Worm (Caenorhabditis elegans) whole organism, early embryonic: Measurements from ENCODE around the gene Y50D4C.5.
A peak's percentile ranks its signal among the peaks of the same experiment; 100 is the strongest.

Experiments
- B0310.2 ChIP-seq: sonication (generic microtip); optimal IDR thresholded peaks from 2 replicates; lab custom pipeline; 2016; ENCODE audit warnings: mild to moderate bottlenecking, missing genetic modification characterization, missing compliant biosample characterization
- F13C5.2 ChIP-seq: sonication (generic microtip); optimal IDR thresholded peaks from 2 replicates; lab custom pipeline; 2017; ENCODE audit warnings: mild to moderate bottlenecking, missing genetic modification characterization, inconsistent platforms, missing compliant biosample characterization
- aly-1 ChIP-seq: sonication (generic microtip); optimal IDR thresholded peaks from 2 replicates; lab custom pipeline; 2016; ENCODE audit warnings: missing genetic modification characterization, missing compliant biosample characterization
- ama-1 ChIP-seq: fragments of 150-350 bp; optimal IDR thresholded peaks from 2 replicates; lab custom pipeline; 2014
- ceh-13 ChIP-seq: fragments of 200-800 bp; sonication (Bioruptor generic); optimal IDR thresholded peaks from 2 replicates; lab custom pipeline; 2018; ENCODE audit warnings: mild to moderate bottlenecking, missing genetic modification characterization, missing compliant biosample characterization
- ceh-36 ChIP-seq: sonication (generic microtip); optimal IDR thresholded peaks from 2 replicates; lab custom pipeline; 2016; ENCODE audit warnings: missing genetic modification characterization, inconsistent platforms, missing compliant biosample characterization
- ets-7 ChIP-seq: sonication (generic microtip); optimal IDR thresholded peaks from 2 replicates; lab custom pipeline; 2016; ENCODE audit warnings: missing genotype, missing genetic modification characterization, missing compliant biosample characterization
- flt-1 ChIP-seq: fragments of 200-800 bp; sonication (Bioruptor generic); IDR thresholded peaks from 2 replicates; pipeline ENCODE4 v1.3.6; 2022; ENCODE audit warnings: missing genetic modification characterization, missing compliant biosample characterization
- hmbx-1 ChIP-seq: sonication (generic microtip); optimal IDR thresholded peaks from 2 replicates; lab custom pipeline; 2016; ENCODE audit warnings: mild to moderate bottlenecking, missing genetic modification characterization, missing compliant biosample characterization
- hmg-4 ChIP-seq: fragments of 200-800 bp; sonication (Bioruptor generic); optimal IDR thresholded peaks from 2 replicates; lab custom pipeline; 2018; ENCODE audit warnings: mild to moderate bottlenecking, missing genetic modification characterization, missing compliant biosample characterization
- hnd-1 ChIP-seq: sonication (generic microtip); optimal IDR thresholded peaks from 2 replicates; lab custom pipeline; 2016; ENCODE audit warnings: missing genetic modification characterization, missing compliant biosample characterization
- pes-1 ChIP-seq: fragments of 200-800 bp; sonication (Bioruptor generic); IDR thresholded peaks from 2 replicates; pipeline ENCODE4 v1.3.6; 2022; ENCODE audit warnings: missing genetic modification reagents, missing genetic modification characterization, missing compliant biosample characterization
- scrt-1 ChIP-seq: fragments of 200-800 bp; sonication (Bioruptor generic); IDR thresholded peaks from 2 replicates; pipeline ENCODE4 v1.3.6; 2022; ENCODE audit warnings: missing genetic modification characterization, missing compliant biosample characterization
- sea-1 ChIP-seq: fragments of 200-800 bp; sonication (Bioruptor generic); conservative IDR thresholded peaks from 2 replicates; pipeline ENCODE4 v1.3.6; 2022; ENCODE audit warnings: missing genetic modification characterization, missing compliant biosample characterization
- tbx-11 ChIP-seq: fragments of 200-800 bp; sonication (Bioruptor generic); IDR thresholded peaks from 2 replicates; pipeline ENCODE4 v1.3.6; 2022; ENCODE audit warnings: missing genetic modification characterization, missing compliant biosample characterization
- tbx-37 ChIP-seq: fragments of 200-800 bp; sonication (Bioruptor generic); conservative IDR thresholded peaks from 2 replicates; pipeline ENCODE4 v1.3.6; 2022; ENCODE audit warnings: missing genetic modification reagents, missing genetic modification characterization, missing compliant biosample characterization
- tra-4 ChIP-seq: sonication (generic microtip); optimal IDR thresholded peaks from 2 replicates; lab custom pipeline; 2017; ENCODE audit warnings: missing genetic modification characterization, missing compliant biosample characterization

The Y50D4C.5 gene

DNA sequence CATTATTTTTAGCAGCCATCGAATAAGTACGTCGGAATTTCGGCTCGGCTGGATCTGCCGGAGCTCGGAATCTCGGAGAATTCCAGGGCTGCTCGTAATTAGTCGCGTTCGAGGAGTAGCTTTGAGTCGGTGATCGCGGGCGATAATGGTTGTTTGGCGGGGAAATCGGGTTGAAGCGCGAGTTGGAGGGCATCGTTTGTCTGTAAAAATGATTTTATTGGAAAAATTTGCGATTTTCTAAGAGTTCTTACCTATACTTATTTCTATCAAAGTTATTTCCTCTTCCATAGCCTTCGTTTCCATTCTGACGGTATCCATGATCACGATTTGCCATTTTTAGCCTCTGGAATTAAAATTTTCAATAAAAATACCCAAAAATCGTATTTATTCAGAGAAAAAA lies at the start of gene Y50D4C.5:
TSS of gene Y50D4C.5 (minus strand) at position 345 of the 400 bp plus-strand sequence.
- TF ChIP-seq tbx-37 (GFP tag; lab: Robert Waterston, UW) (no peak), ets-7 (tag; lab: Kevin White, UChicago) (no peak), hnd-1 (tag; lab: Kevin White, UChicago) (no peak), hmbx-1 (tag; lab: Kevin White, UChicago) (no peak), aly-1 (tag; lab: Kevin White, UChicago) (no peak), tra-4 (no peak), ceh-13 (GFP tag; lab: Kevin White, UChicago) (no peak), flt-1 (GFP tag; lab: Robert Waterston, UW) (no peak), F13C5.2 (tag; lab: Kevin White, UChicago) (no peak), tbx-11 (no peak), ama-1 (no peak), hmg-4 (GFP tag; lab: Kevin White, UChicago) (no peak)

DNA sequence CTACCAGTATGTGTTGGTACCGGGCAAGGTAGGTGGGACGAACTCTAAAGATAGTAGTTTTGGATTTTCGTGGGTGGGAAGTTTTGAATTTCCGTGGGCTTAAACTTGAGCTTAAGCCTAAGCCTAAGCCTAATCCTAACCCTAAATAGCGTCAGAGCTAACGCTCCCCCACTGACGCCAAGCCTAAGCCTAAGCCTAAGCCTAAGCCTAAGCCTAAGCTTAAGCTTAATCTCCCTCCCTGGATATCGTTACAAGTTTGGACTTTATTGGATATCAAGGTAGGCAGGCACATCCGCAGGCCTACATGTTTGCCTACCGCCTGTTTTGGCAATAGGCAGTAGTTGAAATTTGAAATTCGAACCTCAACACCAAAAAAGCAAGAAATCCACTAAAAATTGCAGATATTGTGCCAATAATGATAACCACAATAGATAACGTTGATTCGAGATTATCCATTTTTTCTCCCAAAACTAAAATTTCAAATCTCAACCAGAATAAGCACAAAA lies 49.1 kb upstream of the Y50D4C.5 start, which contains the start of gene K10C9.4:
TSS of gene K10C9.4 (minus strand) at position 456 of the 506 bp plus-strand sequence.
- TF ChIP-seq pes-1 (GFP tag; lab: Robert Waterston, UW) (no peak), ceh-36 (peak; percentile 77)

DNA sequence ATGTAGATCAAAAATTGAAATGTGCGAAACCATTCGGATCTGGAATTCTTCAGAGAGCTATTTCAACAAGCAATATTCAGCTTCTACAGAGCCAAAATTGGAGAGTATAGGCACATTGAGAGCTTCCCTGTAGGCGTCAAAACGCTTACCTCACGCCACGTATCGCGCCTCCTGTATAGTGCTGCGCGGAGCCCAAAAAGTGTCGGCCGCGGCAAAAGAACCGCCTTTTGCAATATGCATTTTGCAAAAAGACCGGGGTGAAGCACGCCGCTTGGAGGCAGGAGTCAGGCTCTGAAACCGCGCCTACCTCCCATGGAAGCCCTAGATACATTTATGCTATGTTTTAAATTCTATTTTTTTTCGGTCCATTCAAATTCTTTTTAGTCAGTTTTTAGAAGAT lies 48.1 kb upstream of the Y50D4C.5 start:
- TF ChIP-seq ama-1 (no peak), F13C5.2 (tag; lab: Kevin White, UChicago) (no peak), scrt-1 (GFP tag; lab: Robert Waterston, UW) (no peak), tbx-11 (no peak), hnd-1 (tag; lab: Kevin White, UChicago) (no peak), ets-7 (tag; lab: Kevin White, UChicago) (no peak), flt-1 (GFP tag; lab: Robert Waterston, UW) (no peak), tra-4 (no peak), aly-1 (tag; lab: Kevin White, UChicago) (no peak), B0310.2 (tag; lab: Kevin White, UChicago) (no peak), pes-1 (GFP tag; lab: Robert Waterston, UW) (no peak), tbx-37 (GFP tag; lab: Robert Waterston, UW) (no peak), ceh-36 (no peak), hmg-4 (GFP tag; lab: Kevin White, UChicago) (no peak), hmbx-1 (tag; lab: Kevin White, UChicago) (no peak), ceh-13 (GFP tag; lab: Kevin White, UChicago) (no peak)

DNA sequence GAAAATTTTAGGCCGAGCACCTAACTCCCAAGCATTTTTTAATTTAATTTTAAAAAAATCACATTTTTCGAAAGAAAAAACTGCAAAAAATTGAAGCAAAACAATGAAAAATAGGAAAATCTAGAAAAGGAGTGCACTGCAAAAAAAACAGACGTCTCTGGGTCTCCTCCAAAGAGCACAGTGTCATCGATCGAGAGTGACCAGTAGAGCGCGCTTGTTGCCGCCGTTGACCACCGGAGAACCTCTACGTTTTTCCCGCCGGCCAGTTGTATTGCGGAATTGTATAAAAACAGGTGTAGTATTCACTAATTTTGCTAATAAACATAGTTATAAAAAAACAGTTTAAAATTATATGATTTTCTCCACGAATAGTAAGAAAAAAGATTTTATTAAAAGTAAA lies 45.8 kb upstream of the Y50D4C.5 start:
- TF ChIP-seq ama-1 (no peak), pes-1 (GFP tag; lab: Robert Waterston, UW) (no peak), tbx-37 (GFP tag; lab: Robert Waterston, UW) (no peak), B0310.2 (tag; lab: Kevin White, UChicago) (no peak), ceh-36 (no peak), scrt-1 (GFP tag; lab: Robert Waterston, UW) (no peak), ceh-13 (GFP tag; lab: Kevin White, UChicago) (no peak), hmg-4 (GFP tag; lab: Kevin White, UChicago) (no peak), F13C5.2 (tag; lab: Kevin White, UChicago) (no peak), hnd-1 (tag; lab: Kevin White, UChicago) (no peak), ets-7 (tag; lab: Kevin White, UChicago) (no peak), hmbx-1 (tag; lab: Kevin White, UChicago) (no peak), flt-1 (GFP tag; lab: Robert Waterston, UW) (no peak), sea-1 (no peak)

DNA sequence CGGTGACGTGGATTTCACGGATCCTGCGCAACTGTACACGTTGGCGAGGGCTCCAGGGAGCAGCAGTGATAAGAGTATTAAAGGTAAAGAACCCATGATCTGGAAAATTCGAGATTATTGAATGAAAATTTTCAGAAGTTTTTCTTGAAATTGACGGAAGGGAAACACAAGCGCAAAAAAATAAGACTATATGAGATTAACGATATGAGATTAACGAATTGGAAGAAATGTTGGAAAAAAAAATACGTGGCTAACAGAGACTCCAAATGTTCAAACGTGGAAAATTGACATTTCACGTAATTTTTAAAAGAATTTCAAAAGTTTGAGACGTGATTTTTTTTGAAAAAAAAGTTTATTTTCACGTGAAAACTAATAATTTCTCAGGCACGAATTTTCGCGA lies 44.9 kb upstream of the Y50D4C.5 start, which contains the start of gene nra-4:
TSS of gene nra-4 (minus strand) at position 101 of the 400 bp plus-strand sequence.
- TF ChIP-seq hmg-4 (GFP tag; lab: Kevin White, UChicago) (no peak), hmbx-1 (tag; lab: Kevin White, UChicago) (no peak), tbx-37 (GFP tag; lab: Robert Waterston, UW) (no peak), ceh-13 (GFP tag; lab: Kevin White, UChicago) (no peak), aly-1 (tag; lab: Kevin White, UChicago) (no peak)

DNA sequence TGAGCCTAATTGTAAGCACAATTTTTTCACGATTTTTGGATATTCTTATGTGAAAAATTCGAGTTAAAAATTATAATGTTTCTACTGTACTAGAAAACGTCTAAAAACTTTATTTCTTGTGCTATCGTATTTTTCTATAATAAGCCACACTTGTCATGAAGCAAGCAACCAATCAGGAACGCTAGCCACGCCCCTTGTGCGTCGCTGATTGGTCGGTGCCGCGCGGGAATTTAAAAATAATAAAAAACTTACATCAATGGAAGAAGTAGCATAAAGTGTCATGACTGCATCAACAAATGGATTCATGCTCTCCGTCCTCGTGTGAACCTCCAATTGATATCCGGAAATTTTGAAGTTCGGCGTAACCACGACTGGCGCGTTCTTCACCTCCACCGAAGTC lies 43.7 kb upstream of the Y50D4C.5 start:
- no peak for TF ChIP-seq scrt-1 (GFP tag; lab: Robert Waterston, UW)
- TF ChIP-seq sea-1: no peak
- no peak for TF ChIP-seq ama-1
- TF ChIP-seq F13C5.2 (tag; lab: Kevin White, UChicago): no peak
- TF ChIP-seq ceh-36: no peak
- TF ChIP-seq hnd-1 (tag; lab: Kevin White, UChicago): no peak
- TF ChIP-seq aly-1 (tag; lab: Kevin White, UChicago): no peak
- no peak for TF ChIP-seq hmbx-1 (tag; lab: Kevin White, UChicago)
- TF ChIP-seq ceh-13 (GFP tag; lab: Kevin White, UChicago): no peak
- TF ChIP-seq hmg-4 (GFP tag; lab: Kevin White, UChicago): no peak
- TF ChIP-seq tbx-11: no peak
- TF ChIP-seq flt-1 (GFP tag; lab: Robert Waterston, UW): no peak
- TF ChIP-seq ets-7 (tag; lab: Kevin White, UChicago): no peak
- TF ChIP-seq pes-1 (GFP tag; lab: Robert Waterston, UW): no peak

DNA sequence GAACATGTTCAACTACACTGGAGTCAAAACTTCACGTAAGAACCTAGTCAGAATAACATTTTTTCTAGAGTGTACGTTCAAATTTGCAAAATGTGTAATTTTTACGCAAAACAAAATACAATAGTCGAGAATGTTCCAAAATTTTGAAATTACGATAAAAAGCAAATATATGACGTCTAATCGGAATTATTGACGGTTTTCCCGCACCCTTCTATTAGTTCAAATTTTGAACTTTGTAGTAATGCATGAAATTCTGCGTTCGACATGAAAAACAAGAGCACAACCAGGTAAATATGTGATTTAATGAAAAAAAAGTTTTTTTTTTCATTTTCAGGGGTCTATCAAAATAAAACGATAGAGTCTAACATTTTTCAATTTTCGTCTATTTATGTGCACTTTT lies 34.5 kb upstream of the Y50D4C.5 start:
- no peak for TF ChIP-seq ceh-13 (GFP tag; lab: Kevin White, UChicago)
- TF ChIP-seq ets-7 (tag; lab: Kevin White, UChicago): no peak
- TF ChIP-seq pes-1 (GFP tag; lab: Robert Waterston, UW): no peak
- TF ChIP-seq hnd-1 (tag; lab: Kevin White, UChicago): no peak
- TF ChIP-seq tbx-37 (GFP tag; lab: Robert Waterston, UW): no peak
- TF ChIP-seq hmbx-1 (tag; lab: Kevin White, UChicago): no peak
- TF ChIP-seq hmg-4 (GFP tag; lab: Kevin White, UChicago): no peak
